Worm (Caenorhabditis elegans) whole organism, midembryonic: ENCODE data around the gene nhr-280.

Experiments used
- T22C8.4 ChIP-seq: fragments of 200-800 bp; sonication (Bioruptor generic); IDR thresholded peaks from 2 replicates; pipeline ENCODE4 v1.3.6; 2022; ENCODE audit warnings: missing genetic modification characterization, missing compliant biosample characterization
- cog-1 ChIP-seq: sonication (generic microtip); optimal IDR thresholded peaks from 2 replicates; lab custom pipeline; 2016; ENCODE audit warnings: missing genetic modification characterization, missing compliant biosample characterization
- flt-1 ChIP-seq: fragments of 200-800 bp; sonication (Bioruptor generic); IDR thresholded peaks from 2 replicates; pipeline ENCODE4 v1.3.6; 2022; ENCODE audit warnings: missing genetic modification characterization, missing compliant biosample characterization
- klf-2 ChIP-seq: fragments of 200-800 bp; sonication (Bioruptor generic); conservative IDR thresholded peaks from 2 replicates; pipeline ENCODE4 v1.3.6; 2022; ENCODE audit warnings: missing genetic modification reagents, missing genetic modification characterization, missing compliant biosample characterization
- med-1 ChIP-seq: sonication (generic microtip); optimal IDR thresholded peaks from 2 replicates; lab custom pipeline; 2017; ENCODE audit warnings: missing genetic modification characterization, mild to moderate bottlenecking, missing compliant biosample characterization, antibody characterized with exemption, missing genetic modification reagents; ENCODE audit not compliant: insufficient read depth
- ref-1 ChIP-seq: fragments of 200-800 bp; sonication (Bioruptor generic); conservative IDR thresholded peaks from 2 replicates; pipeline ENCODE4 v1.3.6; 2022; ENCODE audit warnings: missing genetic modification reagents, missing genetic modification characterization, missing compliant biosample characterization
- tab-1 ChIP-seq: fragments of 200-800 bp; sonication (Bioruptor generic); IDR thresholded peaks from 2 replicates; pipeline ENCODE4 v1.3.6; 2022; ENCODE audit warnings: missing genetic modification characterization, missing compliant biosample characterization
- ztf-23 ChIP-seq: fragments of 200-800 bp; sonication (Bioruptor generic); IDR thresholded peaks from 2 replicates; pipeline ENCODE4 v1.3.6; 2022; ENCODE audit warnings: missing genetic modification reagents, missing genetic modification characterization, missing compliant biosample characterization
- ztf-29 ChIP-seq: fragments of 200-800 bp; sonication (Bioruptor generic); IDR thresholded peaks from 2 replicates; pipeline ENCODE4 v1.3.6; 2022; ENCODE audit warnings: missing genetic modification reagents, missing genetic modification characterization, missing compliant biosample characterization

Gene nhr-280

DNA sequence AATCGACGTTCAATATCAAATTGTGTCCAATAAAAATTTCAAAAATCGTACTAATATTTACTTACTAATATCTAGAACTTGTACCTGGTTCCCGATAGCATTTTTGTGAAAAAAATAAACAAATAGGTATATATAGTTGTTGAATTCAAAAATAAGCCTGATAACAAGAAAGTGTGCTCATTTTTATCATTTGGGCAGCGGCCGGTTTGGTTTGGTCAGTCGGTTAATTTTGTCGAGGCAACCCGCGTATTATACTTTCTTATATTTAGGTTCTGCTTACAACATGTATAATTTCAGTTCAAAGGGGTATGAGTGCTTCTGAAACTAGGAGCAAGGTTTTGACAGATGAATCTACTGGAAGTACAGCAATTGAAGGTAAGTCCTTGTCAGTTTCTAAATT is at the start of gene nhr-280, which contains the start of gene C29F9.2:
TSS of gene nhr-280 (minus strand) at position 101 of the 400 bp plus-strand sequence.
TSS of gene C29F9.2 (plus strand) at position 298 of the 400 bp plus-strand sequence.
- TF ChIP-seq flt-1 = no peak
- no peak for TF ChIP-seq ztf-23 (GFP tag; lab: Robert Waterston, UW)
- no peak for TF ChIP-seq med-1 (GFP tag; lab: Kevin White, UChicago)
- TF ChIP-seq klf-2 (GFP tag; lab: Robert Waterston, UW) = no peak
- no peak for TF ChIP-seq tab-1 (GFP tag; lab: Robert Waterston, UW)
- no peak for TF ChIP-seq T22C8.4 (GFP tag; lab: Robert Waterston, UW)
- TF ChIP-seq ztf-29 (GFP tag; lab: Robert Waterston, UW) = no peak
- TF ChIP-seq cog-1 (tag; lab: Kevin White, UChicago) = no peak
- TF ChIP-seq ref-1 (GFP tag; lab: Robert Waterston, UW) = no peak

ce11 chrIII:179123-179592 is 48.6 kb upstream of the nhr-280 start, which contains the start of gene F40G9.6:
Gene F40G9.6 (plus strand): TSS chrIII:179542.
- TF ChIP-seq ztf-23 (GFP tag; lab: Robert Waterston, UW) (no peak), klf-2 (GFP tag; lab: Robert Waterston, UW) (no peak), T22C8.4 (GFP tag; lab: Robert Waterston, UW) (no peak), ref-1 (GFP tag; lab: Robert Waterston, UW) (no peak), ztf-29 (GFP tag; lab: Robert Waterston, UW) (no peak), tab-1 (GFP tag; lab: Robert Waterston, UW) (no peak), flt-1 (no peak), med-1 (GFP tag; lab: Kevin White, UChicago) (no peak), cog-1 (tag; lab: Kevin White, UChicago) (no peak)

ce11 chrIII:178126-178525 is 47.6 kb upstream of the nhr-280 start:
- no peak for TF ChIP-seq ztf-23 (GFP tag; lab: Robert Waterston, UW)
- TF ChIP-seq klf-2 (GFP tag; lab: Robert Waterston, UW) = no peak
- TF ChIP-seq flt-1 = no peak
- no peak for TF ChIP-seq cog-1 (tag; lab: Kevin White, UChicago)
- no peak for TF ChIP-seq ztf-29 (GFP tag; lab: Robert Waterston, UW)
- TF ChIP-seq tab-1 (GFP tag; lab: Robert Waterston, UW) = no peak
- TF ChIP-seq ref-1 (GFP tag; lab: Robert Waterston, UW) = no peak
- no peak for TF ChIP-seq T22C8.4 (GFP tag; lab: Robert Waterston, UW)
- no peak for TF ChIP-seq med-1 (GFP tag; lab: Kevin White, UChicago)

DNA sequence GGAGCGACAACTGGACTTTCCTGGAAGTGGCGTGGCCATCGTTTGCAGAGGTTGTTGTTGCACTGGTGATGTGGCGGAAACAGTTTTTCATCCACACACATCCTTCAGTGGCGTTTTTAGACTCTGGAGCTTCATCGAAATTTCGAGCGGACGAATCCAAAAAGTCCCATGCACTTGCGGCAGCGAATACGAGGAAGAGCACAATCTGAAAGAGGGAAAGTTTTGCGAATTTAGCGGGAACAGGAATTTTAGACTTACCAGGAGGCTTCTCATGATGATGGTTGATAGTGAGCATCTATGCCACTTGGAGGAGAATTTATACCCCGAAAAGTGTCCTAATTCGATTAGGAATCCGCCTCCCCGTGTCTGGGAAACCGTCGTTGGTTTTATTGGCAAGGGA is 47.2 kb upstream of the nhr-280 start, which contains the start of gene F40G9.14:
TSS of gene F40G9.14 (minus strand) at position 101 of the 400 bp plus-strand sequence.
- TF ChIP-seq tab-1 (GFP tag; lab: Robert Waterston, UW) (no peak), cog-1 (tag; lab: Kevin White, UChicago) (no peak), klf-2 (GFP tag; lab: Robert Waterston, UW) (no peak), med-1 (GFP tag; lab: Kevin White, UChicago) (no peak), flt-1 (no peak), ztf-29 (GFP tag; lab: Robert Waterston, UW) (no peak), ref-1 (GFP tag; lab: Robert Waterston, UW) (no peak), ztf-23 (GFP tag; lab: Robert Waterston, UW) (no peak), T22C8.4 (GFP tag; lab: Robert Waterston, UW) (no peak)

- TF ChIP-seq klf-2 (GFP tag; lab: Robert Waterston, UW) (no peak), T22C8.4 (GFP tag; lab: Robert Waterston, UW) (no peak), ztf-29 (GFP tag; lab: Robert Waterston, UW) (no peak)
These were observed 45.2 kb upstream of the nhr-280 start, which contains the start of gene clec-148 for ce11 chrIII:175733-176132. Gene clec-148 (minus strand): TSS chrIII:175833.

DNA sequence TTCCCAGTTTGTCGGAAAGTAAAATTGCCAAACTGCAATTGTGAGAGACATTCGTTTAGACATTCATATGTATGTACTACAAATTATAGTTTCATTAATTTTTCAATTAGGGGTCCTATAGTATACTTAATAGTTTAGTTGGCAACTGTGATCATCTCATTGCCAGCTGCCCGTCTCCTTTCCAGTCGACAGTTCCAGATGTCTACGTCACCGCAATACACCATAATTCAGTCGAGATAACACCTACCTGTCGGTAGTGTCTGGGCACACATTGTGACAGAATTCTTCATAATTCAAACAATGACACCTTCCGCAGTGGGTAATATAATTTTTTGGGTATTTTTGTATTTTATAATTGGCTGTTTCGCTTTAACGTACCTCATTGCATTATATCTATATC is 43.0 kb upstream of the nhr-280 start, which contains the start of gene F40G9.19:
TSS of gene F40G9.19 (plus strand) at position 301 of the 400 bp plus-strand sequence.
- TF ChIP-seq ztf-23 (GFP tag; lab: Robert Waterston, UW) (no peak), flt-1 (no peak), ref-1 (GFP tag; lab: Robert Waterston, UW) (no peak), cog-1 (tag; lab: Kevin White, UChicago) (no peak), klf-2 (GFP tag; lab: Robert Waterston, UW) (no peak), med-1 (GFP tag; lab: Kevin White, UChicago) (no peak), T22C8.4 (GFP tag; lab: Robert Waterston, UW) (no peak), tab-1 (GFP tag; lab: Robert Waterston, UW) (no peak), ztf-29 (GFP tag; lab: Robert Waterston, UW) (no peak)

DNA sequence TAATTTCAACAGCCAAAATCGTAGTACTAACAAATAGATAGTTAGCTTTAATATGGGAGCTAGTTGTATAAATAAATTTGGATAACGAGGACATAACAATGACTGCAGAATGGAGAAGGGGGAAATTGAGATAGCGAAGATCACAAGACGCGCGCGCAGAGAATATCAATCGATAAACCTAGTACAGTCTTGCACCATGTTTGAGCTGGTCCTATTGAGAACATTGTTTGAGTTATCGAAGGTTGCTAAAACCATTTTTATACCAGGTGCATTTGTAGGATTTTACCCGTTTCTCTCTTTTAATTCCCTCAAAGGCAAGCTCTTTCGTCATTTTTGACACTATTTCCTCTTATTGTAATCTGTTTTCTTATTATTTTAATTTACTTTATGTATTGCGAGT is 41.1 kb upstream of the nhr-280 start, which contains the start of the genes F40G9.9 and F40G9.12:
TSS of gene F40G9.9 (minus strand) at position 101 of the 400 bp plus-strand sequence.
TSS of gene F40G9.12 (plus strand) at position 231 of the 400 bp plus-strand sequence.
- TF ChIP-seq cog-1 (tag; lab: Kevin White, UChicago) = no peak
- no peak for TF ChIP-seq T22C8.4 (GFP tag; lab: Robert Waterston, UW)
- no peak for TF ChIP-seq flt-1
- TF ChIP-seq ztf-23 (GFP tag; lab: Robert Waterston, UW) = no peak
- TF ChIP-seq ztf-29 (GFP tag; lab: Robert Waterston, UW) = no peak
- no peak for TF ChIP-seq ref-1 (GFP tag; lab: Robert Waterston, UW)
- TF ChIP-seq tab-1 (GFP tag; lab: Robert Waterston, UW) = no peak
- no peak for TF ChIP-seq klf-2 (GFP tag; lab: Robert Waterston, UW)
- no peak for TF ChIP-seq med-1 (GFP tag; lab: Kevin White, UChicago)

DNA sequence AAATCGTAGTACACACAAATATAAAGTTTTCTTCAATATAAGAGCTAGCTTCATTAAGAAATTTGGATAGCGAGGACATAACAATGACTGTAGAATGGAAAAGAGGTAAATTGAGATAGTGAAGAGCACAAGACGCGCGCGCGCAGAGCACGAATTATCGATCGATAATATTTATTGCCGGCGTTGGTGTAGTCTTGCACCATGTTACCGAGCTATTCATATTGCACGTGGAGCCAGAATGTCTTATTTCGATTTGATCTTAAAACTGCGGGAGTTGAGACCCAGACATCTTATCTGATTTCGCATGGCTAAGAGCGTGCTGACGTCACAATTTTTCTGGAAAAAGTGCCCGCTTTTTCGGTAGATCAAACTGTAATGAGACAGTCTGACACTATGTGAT is 38.9 kb upstream of the nhr-280 start, which contains the start of gene F40G9.18:
TSS of gene F40G9.18 (minus strand) at position 101 of the 400 bp plus-strand sequence.
- TF ChIP-seq klf-2 (GFP tag; lab: Robert Waterston, UW) = no peak
- no peak for TF ChIP-seq ztf-29 (GFP tag; lab: Robert Waterston, UW)
- no peak for TF ChIP-seq ref-1 (GFP tag; lab: Robert Waterston, UW)
- TF ChIP-seq T22C8.4 (GFP tag; lab: Robert Waterston, UW) = no peak
- TF ChIP-seq flt-1 = no peak
- TF ChIP-seq tab-1 (GFP tag; lab: Robert Waterston, UW) = no peak
- no peak for TF ChIP-seq med-1 (GFP tag; lab: Kevin White, UChicago)
- no peak for TF ChIP-seq ztf-23 (GFP tag; lab: Robert Waterston, UW)
